Fruit fly (Drosophila melanogaster) whole organism, pupa: ENCODE data around the gene CG45067.

Source experiments
- CG8301 ChIP-seq: fragments of 200-800 bp; sonication (Bioruptor generic); optimal IDR thresholded peaks from 2 replicates; lab custom pipeline; 2018; ENCODE audit warnings: missing biosample characterization, mild to moderate bottlenecking, missing genetic modification characterization
- Pif1A ChIP-seq: fragments of 200-800 bp; sonication (Bioruptor generic); optimal IDR thresholded peaks from 3 replicates; lab custom pipeline; 2016; ENCODE audit warnings: missing biosample characterization, missing genetic modification characterization
- Pif1B ChIP-seq: fragments of 200-800 bp; sonication (Bioruptor generic); optimal IDR thresholded peaks from 3 replicates; lab custom pipeline; 2016; ENCODE audit warnings: missing biosample characterization, missing genetic modification characterization
- Snoo ChIP-seq: fragments of 200-800 bp; sonication (Bioruptor generic); optimal IDR thresholded peaks from 3 replicates; lab custom pipeline; 2017; ENCODE audit warnings: missing biosample characterization, mild to moderate bottlenecking, missing genetic modification characterization, inconsistent platforms

DNA sequence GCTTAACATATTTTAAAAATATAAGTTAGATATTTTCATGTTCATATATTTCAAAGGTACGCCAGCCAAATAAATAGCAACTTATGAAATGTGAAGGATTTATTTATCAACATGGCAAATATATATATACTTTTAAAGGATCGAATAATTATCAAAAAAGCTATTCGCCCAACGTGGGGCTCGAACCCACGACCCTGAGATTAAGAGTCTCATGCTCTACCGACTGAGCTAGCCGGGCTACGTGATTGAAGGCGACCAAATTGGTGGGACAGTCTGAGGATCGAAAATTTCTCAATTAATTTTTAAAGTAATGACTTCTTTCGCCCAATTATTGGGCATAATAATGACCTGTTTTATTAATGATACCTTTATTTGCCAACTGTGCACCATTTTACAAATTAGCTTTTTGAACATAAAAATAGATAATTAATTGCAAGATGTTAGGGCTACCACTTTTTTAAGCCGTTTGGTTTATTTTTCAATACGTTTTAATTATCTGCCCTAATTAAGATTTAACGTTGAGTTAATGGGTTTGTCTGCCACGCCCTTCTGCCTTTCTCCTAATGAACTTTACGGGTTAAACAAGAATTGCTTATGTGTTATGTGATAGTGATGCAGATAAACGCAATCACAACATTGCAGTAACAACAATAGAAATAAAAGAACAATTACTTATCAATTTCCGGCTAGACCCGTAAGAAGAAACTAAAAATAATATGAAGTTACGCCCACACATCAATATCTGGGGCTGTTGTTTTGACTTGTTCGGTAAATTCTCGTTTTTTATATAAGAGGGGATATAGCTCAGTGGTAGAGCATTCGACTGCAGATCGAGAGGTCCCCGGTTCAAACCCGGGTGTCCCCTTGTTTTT lies 17.3 kb downstream of the CG45067 start:
- TF ChIP-seq Pif1A (GFP tag; lab: Kevin White, UChicago): no peak
- TF ChIP-seq Pif1B (GFP tag; lab: Kevin White, UChicago): no peak
- TF ChIP-seq Snoo (tag; lab: Kevin White, UChicago): no peak
- no peak for TF ChIP-seq CG8301 (tag; lab: Kevin White, UChicago)
